Worm (Caenorhabditis elegans) whole organism, L4 larva: Measurements from ENCODE around the gene T26C5.3.

Source experiments
- F37D6.2 ChIP-seq: sonication (generic microtip); optimal IDR thresholded peaks from 2 replicates; lab custom pipeline; 2016; ENCODE audit warnings: mild to moderate bottlenecking, missing genetic modification characterization, missing compliant biosample characterization
- F49E8.2 ChIP-seq: sonication (generic microtip); optimal IDR thresholded peaks from 2 replicates; lab custom pipeline; 2016; ENCODE audit warnings: missing compliant biosample characterization, mild to moderate bottlenecking, missing genetic modification characterization, borderline replicate concordance
- T26A8.4 ChIP-seq: fragments of 200-800 bp; sonication (Bioruptor generic); IDR thresholded peaks from 2 replicates; pipeline ENCODE4 v1.3.6; 2022; ENCODE audit warnings: missing genetic modification characterization, missing compliant biosample characterization
- Y105C5A.15 ChIP-seq: fragments of 200-800 bp; sonication (Bioruptor generic); IDR thresholded peaks from 2 replicates; pipeline ENCODE4 v1.3.6; 2022; ENCODE audit warnings: missing genetic modification characterization, missing compliant biosample characterization
- Y48G9A.11 ChIP-seq: fragments of 200-800 bp; sonication (Bioruptor generic); IDR thresholded peaks from 2 replicates; pipeline ENCODE4 v1.3.6; 2022; ENCODE audit warnings: missing genetic modification reagents, missing genetic modification characterization, missing compliant biosample characterization
- ZK337.2 ChIP-seq: fragments of 200-800 bp; sonication (Bioruptor generic); IDR thresholded peaks from 2 replicates; pipeline ENCODE4 v1.3.6; 2022; ENCODE audit warnings: missing genetic modification reagents, missing genetic modification characterization, missing compliant biosample characterization
- aha-1 ChIP-seq: fragments of 150-350 bp; peaks from one replicate; lab custom pipeline; 2014; ENCODE audit warnings: missing biosample characterization, missing genetic modification characterization
- ama-1 ChIP-seq: fragments of 150-350 bp; optimal IDR thresholded peaks from 2 replicates; lab custom pipeline; 2014; ENCODE audit warnings: inconsistent platforms, mixed read lengths
- arid-1 ChIP-seq: fragments of 200-800 bp; sonication (Bioruptor generic); conservative IDR thresholded peaks from 2 replicates; pipeline ENCODE4 v1.3.6; 2022; ENCODE audit warnings: missing genetic modification reagents, missing genetic modification characterization, missing compliant biosample characterization
- ceh-20 ChIP-seq: fragments of 200-800 bp; sonication (Bioruptor generic); IDR thresholded peaks from 2 replicates; pipeline ENCODE4 v1.3.6; 2022; ENCODE audit warnings: missing genetic modification reagents, missing genetic modification characterization, missing compliant biosample characterization
- ceh-32 ChIP-seq: sonication (generic microtip); optimal IDR thresholded peaks from 2 replicates; lab custom pipeline; 2016; ENCODE audit warnings: mild to moderate bottlenecking, missing genetic modification characterization, missing compliant biosample characterization; ENCODE audit not compliant: poor library complexity
- ceh-82 ChIP-seq: sonication (generic microtip); optimal IDR thresholded peaks from 2 replicates; lab custom pipeline; 2017; ENCODE audit warnings: missing biosample characterization, missing genetic modification characterization
- ctbp-1 ChIP-seq: fragments of 200-800 bp; sonication (Bioruptor generic); IDR thresholded peaks from 2 replicates; pipeline ENCODE4 v1.3.6; 2022; ENCODE audit warnings: missing genetic modification reagents, missing genetic modification characterization, missing compliant biosample characterization
- daf-12 ChIP-seq: fragments of 150-350 bp; optimal IDR thresholded peaks from 2 replicates; lab custom pipeline; 2014; ENCODE audit warnings: missing biosample characterization, missing genetic modification reagents, missing genetic modification characterization
- daf-16 ChIP-seq, 3 experiments: sonication (generic microtip); optimal IDR thresholded peaks; 2 replicates each; lab custom pipeline; 2016 to 2017; ENCODE audit warnings: missing genetic modification characterization in 3 of 3, missing genetic modification reagents in 3 of 3, mild to moderate bottlenecking in 2 of 3, missing compliant biosample characterization in 2 of 3, missing biosample characterization in 1 of 3, moderate library complexity in 1 of 3
- dmd-6 ChIP-seq: fragments of 200-800 bp; sonication (Bioruptor generic); IDR thresholded peaks from 2 replicates; pipeline ENCODE4 v1.3.6; 2022; ENCODE audit warnings: missing genetic modification reagents, missing genetic modification characterization, missing compliant biosample characterization
- dmd-9 ChIP-seq: fragments of 200-800 bp; sonication (Bioruptor generic); IDR thresholded peaks from 2 replicates; pipeline ENCODE4 v1.3.6; 2022; ENCODE audit warnings: missing genetic modification reagents, missing genetic modification characterization, missing compliant biosample characterization
- hlh-30 ChIP-seq: sonication (generic microtip); optimal IDR thresholded peaks from 2 replicates; lab custom pipeline; 2017; ENCODE audit warnings: antibody characterized with exemption, mild to moderate bottlenecking, missing genetic modification characterization, missing compliant biosample characterization; ENCODE audit not compliant: insufficient read depth
- jun-1 ChIP-seq: fragments of 150-350 bp; optimal IDR thresholded peaks from 2 replicates; lab custom pipeline; 2014; ENCODE audit warnings: missing biosample characterization, missing genetic modification reagents, missing genetic modification characterization
- lim-7 ChIP-seq: fragments of 200-800 bp; sonication (Bioruptor generic); IDR thresholded peaks from 2 replicates; pipeline ENCODE4 v1.3.6; 2022; ENCODE audit warnings: missing genetic modification characterization, missing compliant biosample characterization
- lin-13 ChIP-seq: fragments of 150-350 bp; optimal IDR thresholded peaks from 2 replicates; lab custom pipeline; 2014; ENCODE audit warnings: missing biosample characterization, missing genetic modification reagents, missing genetic modification characterization
- lin-15B ChIP-seq: fragments of 150-350 bp; sonication (generic microtip); optimal IDR thresholded peaks from 3 replicates; lab custom pipeline; 2014; ENCODE audit warnings: missing biosample characterization, missing genetic modification characterization
- lin-38 ChIP-seq: fragments of 200-800 bp; sonication (Bioruptor generic); IDR thresholded peaks from 2 replicates; pipeline ENCODE4 v1.3.6; 2022; ENCODE audit warnings: missing genetic modification reagents, missing genetic modification characterization, missing compliant biosample characterization
- lir-3 ChIP-seq: sonication (generic microtip); optimal IDR thresholded peaks from 2 replicates; lab custom pipeline; 2016; ENCODE audit warnings: mild to moderate bottlenecking, missing genetic modification characterization, missing compliant biosample characterization
- lsy-2 ChIP-seq, 2 experiments: fragments of 150-350 bp in 1 of 2; sonication (generic microtip) in 1 of 2; optimal IDR thresholded peaks; 2 replicates each; lab custom pipeline; 2014 to 2017; ENCODE audit warnings: missing biosample characterization in 2 of 2, missing genetic modification characterization in 2 of 2
- madf-5 ChIP-seq, 2 experiments: fragments of 200-800 bp; sonication (Bioruptor generic); IDR thresholded peaks; 2 replicates each; pipeline ENCODE4 v1.3.6; 2022; ENCODE audit warnings: missing compliant biosample characterization in 2 of 2, missing genetic modification characterization in 2 of 2
- mep-1 ChIP-seq: fragments of 150-350 bp; sonication (generic microtip); optimal IDR thresholded peaks from 3 replicates; lab custom pipeline; 2014; ENCODE audit warnings: missing biosample characterization, missing genetic modification characterization
- mes-2 ChIP-seq: sonication (generic microtip); optimal IDR thresholded peaks from 2 replicates; lab custom pipeline; 2016; ENCODE audit warnings: missing genotype, mild to moderate bottlenecking, missing genetic modification characterization, missing compliant biosample characterization; ENCODE audit not compliant: poor library complexity, severe bottlenecking
- mxl-3 ChIP-seq: fragments of 200-800 bp; sonication (Bioruptor generic); optimal IDR thresholded peaks from 2 replicates; lab custom pipeline; 2018; ENCODE audit warnings: mild to moderate bottlenecking, missing genetic modification characterization, missing compliant biosample characterization
- nhr-10 ChIP-seq: fragments of 150-350 bp; optimal IDR thresholded peaks from 2 replicates; lab custom pipeline; 2014; ENCODE audit warnings: missing biosample characterization, missing genetic modification characterization
- nhr-11 ChIP-seq: fragments of 150-350 bp; optimal IDR thresholded peaks from 2 replicates; lab custom pipeline; 2014; ENCODE audit warnings: missing biosample characterization, missing genetic modification characterization
- nhr-28 ChIP-seq: fragments of 150-350 bp; optimal IDR thresholded peaks from 2 replicates; lab custom pipeline; 2014; ENCODE audit warnings: missing biosample characterization, missing genetic modification characterization
- nhr-6 ChIP-seq: fragments of 150-350 bp; optimal IDR thresholded peaks from 2 replicates; lab custom pipeline; 2014; ENCODE audit warnings: missing biosample characterization, missing genetic modification characterization
- php-3 ChIP-seq: fragments of 200-800 bp; sonication (Bioruptor generic); IDR thresholded peaks from 2 replicates; pipeline ENCODE4 v1.3.6; 2022; ENCODE audit warnings: missing genetic modification reagents, missing genetic modification characterization, missing compliant biosample characterization
- pqm-1 ChIP-seq: sonication (generic microtip); optimal IDR thresholded peaks from 2 replicates; lab custom pipeline; 2017; ENCODE audit warnings: missing biosample characterization, missing genetic modification characterization
- snpc-1.2 ChIP-seq: fragments of 200-800 bp; sonication (Bioruptor generic); IDR thresholded peaks from 2 replicates; pipeline ENCODE4 v1.3.6; 2022; ENCODE audit warnings: missing genetic modification reagents, missing genetic modification characterization, missing compliant biosample characterization
- snpc-4 ChIP-seq: fragments of 150-350 bp; optimal IDR thresholded peaks from 2 replicates; lab custom pipeline; 2014; ENCODE audit warnings: missing biosample characterization, missing genetic modification characterization
- spr-3 ChIP-seq: fragments of 200-800 bp; sonication (Bioruptor generic); optimal IDR thresholded peaks from 2 replicates; lab custom pipeline; 2018; ENCODE audit warnings: mild to moderate bottlenecking, missing genetic modification characterization, missing compliant biosample characterization
- tra-1 ChIP-seq: fragments of 200-800 bp; sonication (Bioruptor generic); IDR thresholded peaks from 2 replicates; pipeline ENCODE4 v1.3.6; 2022; ENCODE audit warnings: missing genetic modification reagents, missing genetic modification characterization, missing compliant biosample characterization
- unc-39 ChIP-seq: sonication (generic microtip); optimal IDR thresholded peaks from 2 replicates; lab custom pipeline; 2017; ENCODE audit warnings: missing biosample characterization, missing genetic modification characterization
- unc-62 ChIP-seq, 3 experiments: fragments of 150-350 bp in 1 of 3; sonication (generic microtip); optimal IDR thresholded peaks in 2 of 3; peaks in 1 of 3; 1 replicate in 1 of 3; 2 replicates in 2 of 3; lab custom pipeline; 2014 to 2017; ENCODE audit warnings: missing biosample characterization in 3 of 3, missing genetic modification characterization in 3 of 3, missing genetic modification reagents in 3 of 3, missing genotype in 1 of 3
- zfp-3 ChIP-seq: fragments of 200-800 bp; sonication (Bioruptor generic); conservative IDR thresholded peaks from 2 replicates; pipeline ENCODE4 v1.3.6; 2022; ENCODE audit warnings: missing genetic modification reagents, missing genetic modification characterization, missing compliant biosample characterization
- zip-11 ChIP-seq: fragments of 200-800 bp; sonication (Bioruptor generic); IDR thresholded peaks from 2 replicates; pipeline ENCODE4 v1.3.6; 2022; ENCODE audit warnings: missing genetic modification characterization, missing compliant biosample characterization
- zip-2 ChIP-seq: fragments of 150-350 bp; optimal IDR thresholded peaks from 2 replicates; lab custom pipeline; 2014; ENCODE audit warnings: missing biosample characterization, missing genetic modification characterization
- ztf-11 ChIP-seq: fragments of 150-350 bp; optimal IDR thresholded peaks from 2 replicates; lab custom pipeline; 2014; ENCODE audit warnings: missing biosample characterization, missing genetic modification characterization

The T26C5.3 gene

DNA sequence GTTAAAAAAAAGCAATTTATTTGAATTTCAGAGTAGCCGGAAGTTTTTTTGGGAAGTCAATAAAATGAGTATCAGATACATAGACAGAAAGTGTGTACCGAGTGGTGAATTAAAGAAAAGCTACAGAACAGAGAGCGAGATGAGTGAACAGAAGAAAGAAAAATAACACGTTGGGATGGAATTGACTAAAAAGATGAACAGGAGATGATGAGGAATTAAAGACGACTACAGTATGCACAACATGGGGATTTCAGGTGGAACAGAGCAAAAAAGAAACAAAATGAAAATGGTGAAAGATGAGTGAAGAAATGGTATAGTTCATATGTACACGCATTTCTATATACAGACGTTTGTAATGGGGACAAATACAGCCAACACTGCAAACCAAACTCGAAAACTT, 34.9 kb downstream of the T26C5.3 start:
- TF ChIP-seq pqm-1 (tag; lab: Kevin White, UChicago) (no peak), nhr-28 (tag; lab: Kevin White, UChicago) (no peak), unc-62 (GFP tag; optimal IDR thresholded peaks at IDR 0.05 in 1 of 2; lab: Kevin White, UChicago) (peak in 1 of 2 experiments; percentile 92), unc-62 (tag; optimal IDR thresholded peaks at IDR 0.05; lab: Kevin White, UChicago) (no peak)

DNA sequence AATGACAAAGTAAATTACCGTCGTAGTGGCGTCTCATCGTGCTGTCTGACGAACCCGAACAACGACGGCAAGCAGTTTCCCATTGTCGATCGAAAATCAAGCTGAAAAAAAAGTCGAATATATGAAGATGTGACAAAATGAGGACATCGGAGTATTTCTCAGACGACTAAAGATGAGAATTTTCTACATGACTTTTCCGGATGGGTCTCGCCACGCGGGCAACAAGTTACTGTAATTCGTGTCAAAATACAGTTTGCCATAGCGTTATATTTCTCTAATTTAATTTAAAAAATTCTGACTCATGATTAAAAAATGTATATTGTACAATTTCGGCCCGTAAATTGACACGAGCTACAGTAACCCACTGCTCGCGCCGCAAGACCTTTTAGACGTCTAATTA, 36.6 kb downstream of the T26C5.3 start, which contains the start of gene C01G6.4:
TSS of gene C01G6.4 (minus strand) at position 101 of the 400 bp plus-strand sequence.
- peak; percentile 68 for TF ChIP-seq aha-1 (tag; lab: Kevin White, UChicago)
- no peak for TF ChIP-seq ceh-82
- TF ChIP-seq, all 104 proteins: peak for 1

DNA sequence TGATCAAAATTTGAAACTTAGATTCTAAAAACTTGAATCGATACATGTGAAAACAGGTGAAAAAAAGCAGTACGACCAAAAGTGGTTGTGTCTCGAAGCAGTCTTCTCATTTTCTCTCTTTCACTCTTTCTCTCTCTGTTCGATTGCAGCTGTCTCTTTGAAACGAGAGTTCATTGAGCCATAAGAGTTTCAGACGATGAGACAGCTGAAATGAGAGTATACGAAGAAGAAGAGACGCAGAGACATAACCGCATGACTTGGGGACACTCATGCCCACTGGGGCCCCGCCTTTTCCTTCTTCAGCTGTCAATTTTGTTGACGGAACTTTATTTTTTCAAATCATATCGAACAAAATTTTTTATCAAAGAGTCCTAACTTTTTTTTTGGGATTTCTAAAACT, 37.6 kb downstream of the T26C5.3 start:
- peak; percentile 55; the same call in 1 of the 2 replicates for TF ChIP-seq arid-1 (GFP tag; lab: Robert Waterston, UW)
- no peak for TF ChIP-seq dmd-9 (GFP tag; lab: Robert Waterston, UW)
- TF ChIP-seq ceh-32 (tag; lab: Kevin White, UChicago) = no peak
- TF ChIP-seq mep-1 (tag; lab: Kevin White, UChicago) = peak; percentile 82
- TF ChIP-seq T26A8.4 = peak; percentile 77
- peak; percentile 85; the same call in 1 of the 2 replicates for TF ChIP-seq ceh-20 (GFP tag; lab: Robert Waterston, UW)
- 0 out of 2 replicates have a peak, but pooled peaks have one; percentile 42 for TF ChIP-seq snpc-1.2
- TF ChIP-seq nhr-10 = no peak
- peak; percentile 44; the same call in 1 of the 2 replicates for TF ChIP-seq lin-38 (GFP tag; lab: Robert Waterston, UW)
- no peak for TF ChIP-seq madf-5 (GFP tag; IDR thresholded peaks at IDR 0.05; lab: Robert Waterston, UW)
- peak; percentile 74 for TF ChIP-seq mxl-3
- TF ChIP-seq unc-62 (GFP tag; optimal IDR thresholded peaks at IDR 0.05 in 1 of 2; lab: Kevin White, UChicago) = peak in 1 of 2 experiments; percentile 99
- TF ChIP-seq unc-62 (tag; optimal IDR thresholded peaks at IDR 0.05; lab: Kevin White, UChicago) = no peak
- TF ChIP-seq zip-11 = no peak
- TF ChIP-seq Y105C5A.15 (GFP tag; lab: Robert Waterston, UW) = 0 out of 2 replicates have a peak, but pooled peaks have one; percentile 57
- TF ChIP-seq ZK337.2 (GFP tag; lab: Robert Waterston, UW) = no peak
- peak; percentile 29 for TF ChIP-seq F37D6.2 (tag; lab: Kevin White, UChicago)
- TF ChIP-seq php-3 (GFP tag; lab: Robert Waterston, UW) = peak; percentile 62; the same call in 1 of the 2 replicates
- peak; percentile 92 for TF ChIP-seq dmd-6
- TF ChIP-seq daf-12 (tag; lab: Kevin White, UChicago) = no peak
- no peak for TF ChIP-seq lir-3 (tag; lab: Kevin White, UChicago)
- no peak for TF ChIP-seq lim-7 (GFP tag; lab: Robert Waterston, UW)
- TF ChIP-seq ztf-11 = no peak
- TF ChIP-seq nhr-6 = peak; percentile 95
- peak; percentile 19 for TF ChIP-seq lin-13 (GFP tag; lab: Kevin White, UChicago)
- no peak for TF ChIP-seq snpc-4
- TF ChIP-seq zfp-3 (GFP tag; lab: Robert Waterston, UW) = peak; percentile 53; the same call in 1 of the 2 replicates
- peak; percentile 80 for TF ChIP-seq nhr-28 (tag; lab: Kevin White, UChicago)
- TF ChIP-seq daf-16 (GFP tag; optimal IDR thresholded peaks at IDR 0.05; lab: Kevin White, UChicago) = peak; percentile 2 to 45
- peak; percentile 70 for TF ChIP-seq daf-16 (tag; optimal IDR thresholded peaks at IDR 0.05; lab: Kevin White, UChicago)
- no peak for TF ChIP-seq zip-2 (tag; lab: Kevin White, UChicago)
- TF ChIP-seq Y48G9A.11 (GFP tag; lab: Robert Waterston, UW) = no peak
- TF ChIP-seq spr-3 (GFP tag; lab: Kevin White, UChicago) = peak; percentile 30
- peak; percentile 53 for TF ChIP-seq jun-1 (tag; lab: Kevin White, UChicago)
- TF ChIP-seq tra-1 (GFP tag; lab: Robert Waterston, UW) = peak; percentile 84
- TF ChIP-seq lin-15B (tag; lab: Kevin White, UChicago) = no peak
- TF ChIP-seq mes-2 (tag; lab: Kevin White, UChicago) = peak; percentile 82
- peak; percentile 55; the same call in 1 of the 2 replicates for TF ChIP-seq ctbp-1 (GFP tag; lab: Robert Waterston, UW)
- peak; percentile 2 for TF ChIP-seq pqm-1 (tag; lab: Kevin White, UChicago)
- no peak for TF ChIP-seq F49E8.2
- peak; percentile 99 for TF ChIP-seq hlh-30 (tag; lab: Kevin White, UChicago)
- TF ChIP-seq nhr-11 = peak; percentile 79
- TF ChIP-seq unc-39 = no peak
- TF ChIP-seq lsy-2 (tag; optimal IDR thresholded peaks at IDR 0.05; lab: Kevin White, UChicago) = peak; percentile 67 to 86
- peak; percentile 30 for TF ChIP-seq ama-1 (lab: Kevin White, UChicago)
